Worm (Caenorhabditis elegans) whole organism, late embryonic: ENCODE results near the gene wrn-1.

Experiments used
- C08G9.2 ChIP-seq: sonication (generic microtip); optimal IDR thresholded peaks from 2 replicates; lab custom pipeline; 2016; ENCODE audit warnings: mild to moderate bottlenecking, missing genetic modification characterization, moderate library complexity, missing compliant biosample characterization
- F13H6.1 ChIP-seq: sonication (generic microtip); optimal IDR thresholded peaks from 2 replicates; lab custom pipeline; 2016; ENCODE audit warnings: missing genetic modification characterization, missing compliant biosample characterization
- K02D7.2 ChIP-seq: sonication (generic microtip); optimal IDR thresholded peaks from 2 replicates; lab custom pipeline; 2017; ENCODE audit warnings: mild to moderate bottlenecking, missing genetic modification characterization, missing compliant biosample characterization
- T23F11.4 ChIP-seq: fragments of 200-800 bp; sonication (Bioruptor generic); optimal IDR thresholded peaks from 2 replicates; lab custom pipeline; 2018; ENCODE audit warnings: mild to moderate bottlenecking, missing genetic modification characterization, missing compliant biosample characterization
- Y22D7AL.16 ChIP-seq: sonication (generic microtip); optimal IDR thresholded peaks from 2 replicates; lab custom pipeline; 2016; ENCODE audit warnings: missing genetic modification characterization, missing compliant biosample characterization
- ama-1 ChIP-seq: fragments of 150-350 bp; optimal IDR thresholded peaks from 2 replicates; lab custom pipeline; 2014
- ceh-14 ChIP-seq: sonication (generic microtip); optimal IDR thresholded peaks from 2 replicates; lab custom pipeline; 2016; ENCODE audit warnings: missing genotype, missing genetic modification characterization, missing compliant biosample characterization
- ceh-19 ChIP-seq: fragments of 200-800 bp; sonication (Bioruptor generic); optimal IDR thresholded peaks from 2 replicates; lab custom pipeline; 2018; ENCODE audit warnings: mild to moderate bottlenecking, missing genetic modification characterization, missing compliant biosample characterization
- ceh-31 ChIP-seq: sonication (generic microtip); optimal IDR thresholded peaks from 2 replicates; lab custom pipeline; 2016; ENCODE audit warnings: missing genetic modification characterization, missing compliant biosample characterization
- ceh-34 ChIP-seq: sonication (generic microtip); optimal IDR thresholded peaks from 2 replicates; lab custom pipeline; 2016; ENCODE audit warnings: mild to moderate bottlenecking, missing genetic modification characterization, missing compliant biosample characterization
- ceh-48 ChIP-seq: sonication (generic microtip); optimal IDR thresholded peaks from 2 replicates; lab custom pipeline; 2016; ENCODE audit warnings: missing genetic modification characterization, inconsistent platforms, missing compliant biosample characterization
- che-1 ChIP-seq: sonication (generic microtip); optimal IDR thresholded peaks from 2 replicates; lab custom pipeline; 2016; ENCODE audit warnings: mild to moderate bottlenecking, missing genetic modification characterization, missing compliant biosample characterization
- dmd-4 ChIP-seq: sonication (generic microtip); optimal IDR thresholded peaks from 2 replicates; lab custom pipeline; 2016; ENCODE audit warnings: borderline replicate concordance, missing genetic modification characterization, missing compliant biosample characterization
- dve-1 ChIP-seq: sonication (generic microtip); optimal IDR thresholded peaks from 2 replicates; lab custom pipeline; 2017; ENCODE audit warnings: antibody characterized with exemption, mild to moderate bottlenecking, missing genetic modification characterization, missing compliant biosample characterization
- elt-2 ChIP-seq: sonication (generic microtip); optimal IDR thresholded peaks from 2 replicates; lab custom pipeline; 2016; ENCODE audit warnings: missing genetic modification reagents, missing genetic modification characterization, missing compliant biosample characterization
- elt-4 ChIP-seq: sonication (generic microtip); optimal IDR thresholded peaks from 2 replicates; lab custom pipeline; 2016; ENCODE audit warnings: missing genetic modification characterization, missing compliant biosample characterization
- fkh-10 ChIP-seq: fragments of 150-350 bp; optimal IDR thresholded peaks from 2 replicates; lab custom pipeline; 2014; ENCODE audit warnings: missing biosample characterization, missing genetic modification reagents, missing genetic modification characterization
- gmeb-2 ChIP-seq: sonication (generic microtip); optimal IDR thresholded peaks from 2 replicates; lab custom pipeline; 2016; ENCODE audit warnings: missing genetic modification characterization, inconsistent platforms, missing compliant biosample characterization
- hlh-8 ChIP-seq: sonication (generic microtip); optimal IDR thresholded peaks from 2 replicates; lab custom pipeline; 2016; ENCODE audit warnings: missing genotype, missing genetic modification characterization, missing compliant biosample characterization
- madf-2 ChIP-seq: sonication (generic microtip); optimal IDR thresholded peaks from 2 replicates; lab custom pipeline; 2017; ENCODE audit warnings: missing genetic modification characterization, missing compliant biosample characterization
- mec-3 ChIP-seq: sonication (generic microtip); optimal IDR thresholded peaks from 2 replicates; lab custom pipeline; 2016; ENCODE audit warnings: borderline replicate concordance, missing genetic modification characterization, missing compliant biosample characterization
- nfya-1 ChIP-seq: sonication (generic microtip); optimal IDR thresholded peaks from 2 replicates; lab custom pipeline; 2017; ENCODE audit warnings: missing genetic modification characterization, mild to moderate bottlenecking, missing compliant biosample characterization, antibody characterized with exemption, moderate library complexity
- odd-2 ChIP-seq: sonication (generic microtip); optimal IDR thresholded peaks from 2 replicates; lab custom pipeline; 2017; ENCODE audit warnings: antibody characterized with exemption, mild to moderate bottlenecking, missing genetic modification characterization, missing compliant biosample characterization
- pat-9 ChIP-seq: fragments of 200-800 bp; sonication (Bioruptor generic); optimal IDR thresholded peaks from 2 replicates; lab custom pipeline; 2018; ENCODE audit warnings: mild to moderate bottlenecking, missing genetic modification characterization, moderate library complexity, missing compliant biosample characterization
- pax-1 ChIP-seq: fragments of 150-350 bp; optimal IDR thresholded peaks from 2 replicates; lab custom pipeline; 2014; ENCODE audit warnings: missing biosample characterization, missing genetic modification characterization
- pha-2 ChIP-seq: sonication (generic microtip); optimal IDR thresholded peaks from 2 replicates; lab custom pipeline; 2017; ENCODE audit warnings: mild to moderate bottlenecking, missing genetic modification characterization, missing compliant biosample characterization
- pha-4 ChIP-seq: fragments of 150-350 bp; optimal IDR thresholded peaks from 2 replicates; lab custom pipeline; 2018; ENCODE audit warnings: missing biosample characterization, missing genetic modification reagents, missing genetic modification characterization
- pqm-1 ChIP-seq: sonication (generic microtip); optimal IDR thresholded peaks from 2 replicates; lab custom pipeline; 2016; ENCODE audit warnings: missing genetic modification characterization, missing compliant biosample characterization
- ref-2 ChIP-seq: sonication (generic microtip); optimal IDR thresholded peaks from 2 replicates; lab custom pipeline; 2016; ENCODE audit warnings: missing genetic modification characterization, missing compliant biosample characterization
- rnt-1 ChIP-seq: sonication (generic microtip); optimal IDR thresholded peaks from 2 replicates; lab custom pipeline; 2016; ENCODE audit warnings: missing genetic modification characterization, missing compliant biosample characterization
- sdc-2 ChIP-seq: sonication (generic microtip); optimal IDR thresholded peaks from 2 replicates; lab custom pipeline; 2016; ENCODE audit warnings: missing genotype, missing genetic modification characterization, missing compliant biosample characterization
- tbx-7 ChIP-seq: sonication (generic microtip); optimal IDR thresholded peaks from 2 replicates; lab custom pipeline; 2016; ENCODE audit warnings: missing genotype, missing genetic modification characterization, missing compliant biosample characterization
- zip-5 ChIP-seq: sonication (generic microtip); optimal IDR thresholded peaks from 2 replicates; lab custom pipeline; 2016; ENCODE audit warnings: missing genetic modification characterization, missing compliant biosample characterization
- ztf-16 ChIP-seq: sonication (generic microtip); optimal IDR thresholded peaks from 2 replicates; lab custom pipeline; 2017; ENCODE audit warnings: missing genetic modification characterization, missing compliant biosample characterization

wrn-1 gene

ce11 chrII:6597507-6597906, 42.7 kb downstream of the wrn-1 start:
- no peak for TF ChIP-seq zip-5 (tag; lab: Kevin White, UChicago)
- TF ChIP-seq pha-4 (tag; lab: Kevin White, UChicago), result no peak
- TF ChIP-seq sdc-2, result no peak
- no peak for TF ChIP-seq F13H6.1 (tag; lab: Kevin White, UChicago)
- no peak for TF ChIP-seq ceh-14
- no peak for TF ChIP-seq che-1
- no peak for TF ChIP-seq gmeb-2 (tag; lab: Kevin White, UChicago)
- no peak for TF ChIP-seq madf-2
- TF ChIP-seq pax-1 (tag; lab: Kevin White, UChicago), result no peak
- no peak for TF ChIP-seq ama-1
- no peak for TF ChIP-seq ceh-19 (GFP tag; lab: Kevin White, UChicago)
- no peak for TF ChIP-seq rnt-1 (tag; lab: Kevin White, UChicago)
- no peak for TF ChIP-seq ref-2 (tag; lab: Kevin White, UChicago)
- no peak for TF ChIP-seq fkh-10
- TF ChIP-seq, all 69 proteins: peak for 0

ce11 chrII:6598050-6598449, 43.3 kb downstream of the wrn-1 start, which contains the start of gene dnj-8:
Gene dnj-8 (minus strand): TSS chrII:6598080.
- TF ChIP-seq ceh-48 (tag; lab: Kevin White, UChicago), result peak; percentile 65
- no peak for TF ChIP-seq pat-9 (tag; lab: Kevin White, UChicago)
- TF ChIP-seq tbx-7 (tag; lab: Kevin White, UChicago), result no peak
- TF ChIP-seq mec-3 (tag; lab: Kevin White, UChicago), result no peak
- TF ChIP-seq dmd-4 (tag; lab: Kevin White, UChicago), result no peak
- TF ChIP-seq elt-4, result no peak
- no peak for TF ChIP-seq C08G9.2 (tag; lab: Kevin White, UChicago)
- no peak for TF ChIP-seq pha-2
- TF ChIP-seq ztf-16 (tag; lab: Kevin White, UChicago), result no peak
- no peak for TF ChIP-seq pax-1 (tag; lab: Kevin White, UChicago)
- TF ChIP-seq nfya-1 (tag; lab: Kevin White, UChicago), result peak; percentile 41
- TF ChIP-seq ceh-31 (tag; lab: Kevin White, UChicago), result no peak
- no peak for TF ChIP-seq zip-5 (tag; lab: Kevin White, UChicago)
- TF ChIP-seq hlh-8 (tag; lab: Kevin White, UChicago), result no peak
- no peak for TF ChIP-seq madf-2

- TF ChIP-seq ceh-14 (no peak), pqm-1 (no peak), nfya-1 (tag; lab: Kevin White, UChicago) (peak; percentile 34), dve-1 (tag; lab: Kevin White, UChicago) (no peak), K02D7.2 (tag; lab: Kevin White, UChicago) (no peak)
- TF ChIP-seq, all 69 proteins: peak for 1
These were observed 46.2 kb downstream of the wrn-1 start, which contains the start of gene vps-33.2 for ce11 chrII:6600973-6601372. Gene vps-33.2 (plus strand): TSS chrII:6601216.

DNA sequence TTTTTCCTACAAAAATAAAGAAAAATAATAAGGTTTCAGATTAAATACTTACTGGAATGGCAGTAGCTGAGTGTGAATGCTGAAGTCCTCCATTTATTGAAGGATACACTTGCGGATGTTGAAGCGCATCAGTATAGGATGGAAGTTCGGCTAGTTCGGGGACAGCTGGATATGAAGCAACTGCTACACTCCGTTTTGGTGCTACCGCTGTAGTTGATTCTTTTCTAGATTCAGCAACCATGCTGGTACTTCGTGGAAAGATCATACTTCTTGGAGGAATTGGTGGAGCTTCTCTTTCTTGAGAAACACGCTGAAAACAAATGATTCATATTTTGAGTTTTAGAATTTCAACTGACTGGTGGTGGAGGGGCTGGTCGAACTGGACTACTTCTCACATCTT, 53.8 kb downstream of the wrn-1 start:
- TF ChIP-seq odd-2 (tag; lab: Kevin White, UChicago), result no peak
- no peak for TF ChIP-seq ceh-34
- TF ChIP-seq sdc-2, result no peak
- no peak for TF ChIP-seq T23F11.4
- TF ChIP-seq ztf-16 (tag; lab: Kevin White, UChicago), result no peak
- no peak for TF ChIP-seq elt-2 (tag; lab: Kevin White, UChicago)
- TF ChIP-seq mec-3 (tag; lab: Kevin White, UChicago), result no peak
- no peak for TF ChIP-seq Y22D7AL.16
